Fruit fly (Drosophila melanogaster) whole organism, embryonic: ENCODE results near the gene CG7320.

Source experiments
- Abd-B ChIP-seq: fragments of 200-800 bp; sonication (Bioruptor generic); optimal IDR thresholded peaks from 2 replicates; lab custom pipeline; 2018; ENCODE audit warnings: missing biosample characterization, mild to moderate bottlenecking, missing genetic modification characterization, moderate library complexity
- B-H2 ChIP-seq: fragments of 200-800 bp; sonication (Bioruptor generic); optimal IDR thresholded peaks from 2 replicates; lab custom pipeline; 2018; ENCODE audit warnings: missing biosample characterization, mild to moderate bottlenecking, missing genetic modification characterization
- CG10209 ChIP-seq: fragments of 200-800 bp; sonication (Bioruptor generic); optimal IDR thresholded peaks from 3 replicates; lab custom pipeline; 2017; ENCODE audit warnings: missing biosample characterization, mild to moderate bottlenecking, missing genetic modification characterization, missing genetic modification reagents
- CG11695 ChIP-seq: fragments of 200-800 bp; sonication (Bioruptor generic); IDR thresholded peaks from 3 replicates; pipeline ENCODE4 v1.3.6; 2022; ENCODE audit warnings: missing biosample characterization, missing genetic modification characterization
- CG11696 ChIP-seq: fragments of 200-800 bp; sonication (Bioruptor generic); IDR thresholded peaks from 2 replicates; pipeline ENCODE4 v1.3.6; 2022; ENCODE audit warnings: missing biosample characterization, missing genetic modification characterization
- CG12219 ChIP-seq: fragments of 200-800 bp; sonication (Bioruptor generic); optimal IDR thresholded peaks from 3 replicates; lab custom pipeline; 2018; ENCODE audit warnings: missing biosample characterization, mild to moderate bottlenecking, missing genetic modification characterization
- CG12769 ChIP-seq: fragments of 200-800 bp; sonication (Bioruptor generic); optimal IDR thresholded peaks from 2 replicates; lab custom pipeline; 2019; ENCODE audit warnings: missing biosample characterization, mild to moderate bottlenecking, missing genetic modification characterization, moderate library complexity
- CG13624 ChIP-seq: fragments of 200-800 bp; sonication (Bioruptor generic); optimal IDR thresholded peaks from 2 replicates; lab custom pipeline; 2016; ENCODE audit warnings: missing biosample characterization, missing genetic modification characterization
- CG15601 ChIP-seq: fragments of 200-800 bp; sonication (Bioruptor generic); optimal IDR thresholded peaks from 3 replicates; lab custom pipeline; 2019; ENCODE audit warnings: missing biosample characterization, mild to moderate bottlenecking, missing genetic modification characterization, moderate library complexity
- CG1603 ChIP-seq: fragments of 200-800 bp; sonication (Bioruptor generic); optimal IDR thresholded peaks from 2 replicates; lab custom pipeline; 2019; ENCODE audit warnings: missing biosample characterization, mild to moderate bottlenecking, missing genetic modification characterization, moderate library complexity
- CG16815 ChIP-seq: fragments of 200-800 bp; sonication (Bioruptor generic); optimal IDR thresholded peaks from 3 replicates; lab custom pipeline; 2017; ENCODE audit warnings: missing biosample characterization, mild to moderate bottlenecking, missing genetic modification characterization
- CG1832 ChIP-seq: fragments of 200-800 bp; sonication (Bioruptor generic); optimal IDR thresholded peaks from 2 replicates; lab custom pipeline; 2017; ENCODE audit warnings: missing biosample characterization, mild to moderate bottlenecking, missing genetic modification characterization, inconsistent platforms
- CG2889 ChIP-seq: fragments of 200-800 bp; sonication (Bioruptor generic); IDR thresholded peaks from 3 replicates; pipeline ENCODE4 v1.3.6; 2022; ENCODE audit warnings: missing biosample characterization, missing genetic modification characterization
- CG31388 ChIP-seq: fragments of 200-800 bp; sonication (Bioruptor generic); optimal IDR thresholded peaks from 2 replicates; lab custom pipeline; 2016; ENCODE audit warnings: missing biosample characterization, missing genetic modification characterization
- CG32772 ChIP-seq: fragments of 200-800 bp; sonication (Bioruptor generic); IDR thresholded peaks from 2 replicates; pipeline ENCODE4 v1.3.6; 2022; ENCODE audit warnings: missing biosample characterization, missing genetic modification characterization
- CG34422 ChIP-seq: fragments of 200-800 bp; sonication (Bioruptor generic); IDR thresholded peaks from 3 replicates; pipeline ENCODE4 v1.3.6; 2022; ENCODE audit warnings: missing biosample characterization, missing genetic modification characterization
- CG4730 ChIP-seq: fragments of 200-800 bp; sonication (Bioruptor generic); IDR thresholded peaks from 2 replicates; pipeline ENCODE4 v1.3.6; 2022; ENCODE audit warnings: missing biosample characterization, missing genetic modification characterization
- CG5245 ChIP-seq: fragments of 200-800 bp; sonication (Bioruptor generic); optimal IDR thresholded peaks from 3 replicates; lab custom pipeline; 2016; ENCODE audit warnings: missing biosample characterization, missing genetic modification characterization
- CG6689 ChIP-seq: fragments of 200-800 bp; sonication (Bioruptor generic); IDR thresholded peaks from 2 replicates; pipeline ENCODE4 v1.3.6; 2022; ENCODE audit warnings: missing biosample characterization, missing genetic modification characterization
- CG6854 ChIP-seq: fragments of 200-800 bp; sonication (Bioruptor generic); optimal IDR thresholded peaks from 3 replicates; lab custom pipeline; 2017; ENCODE audit warnings: missing biosample characterization, mild to moderate bottlenecking, missing genetic modification characterization
- CG8281 ChIP-seq: fragments of 200-800 bp; sonication (Bioruptor generic); optimal IDR thresholded peaks from 2 replicates; lab custom pipeline; 2018; ENCODE audit warnings: missing biosample characterization, mild to moderate bottlenecking, missing genetic modification characterization, moderate library complexity
- CG8944 ChIP-seq: fragments of 200-800 bp; sonication (Bioruptor generic); optimal IDR thresholded peaks from 3 replicates; lab custom pipeline; 2016; ENCODE audit warnings: missing biosample characterization, missing genetic modification characterization
- CG9817 ChIP-seq: fragments of 200-800 bp; sonication (Bioruptor generic); optimal IDR thresholded peaks from 2 replicates; lab custom pipeline; 2018; ENCODE audit warnings: missing biosample characterization, mild to moderate bottlenecking, missing genetic modification characterization, moderate library complexity
- Doc2 ChIP-seq: fragments of 200-800 bp; sonication (Bioruptor generic); IDR thresholded peaks from 2 replicates; pipeline ENCODE4 v1.3.6; 2022; ENCODE audit warnings: missing biosample characterization, missing genetic modification characterization
- MESR4 ChIP-seq: fragments of 200-800 bp; sonication (Bioruptor generic); optimal IDR thresholded peaks from 2 replicates; lab custom pipeline; 2018; ENCODE audit warnings: missing biosample characterization, mild to moderate bottlenecking, missing genetic modification characterization, moderate library complexity
- MTF-1 ChIP-seq: fragments of 200-800 bp; sonication (Bioruptor generic); optimal IDR thresholded peaks from 2 replicates; lab custom pipeline; 2018; ENCODE audit warnings: missing biosample characterization, mild to moderate bottlenecking, missing genetic modification characterization, borderline replicate concordance
- Mad ChIP-seq: fragments of 200-800 bp; sonication (Bioruptor generic); optimal IDR thresholded peaks from 2 replicates; lab custom pipeline; 2016; ENCODE audit warnings: missing biosample characterization, missing genetic modification characterization
- Nf-YB ChIP-seq: fragments of 200-800 bp; sonication (Bioruptor generic); optimal IDR thresholded peaks from 3 replicates; lab custom pipeline; 2019; ENCODE audit warnings: missing biosample characterization, mild to moderate bottlenecking, missing genetic modification characterization, moderate library complexity
- PHDP ChIP-seq: fragments of 200-800 bp; sonication (Bioruptor generic); optimal IDR thresholded peaks from 3 replicates; lab custom pipeline; 2018; ENCODE audit warnings: missing biosample characterization, mild to moderate bottlenecking, missing genetic modification characterization, moderate library complexity
- Ptx1 ChIP-seq: fragments of 200-800 bp; sonication (Bioruptor generic); IDR thresholded peaks from 2 replicates; pipeline ENCODE4 v1.3.6; 2022; ENCODE audit warnings: missing biosample characterization, missing genetic modification characterization
- Six4 ChIP-seq: fragments of 200-800 bp; sonication (Bioruptor generic); optimal IDR thresholded peaks from 2 replicates; lab custom pipeline; 2016; ENCODE audit warnings: missing biosample characterization, missing genetic modification characterization
- Xbp1 ChIP-seq: fragments of 200-800 bp; sonication (Bioruptor generic); optimal IDR thresholded peaks from 3 replicates; lab custom pipeline; 2016; ENCODE audit warnings: missing biosample characterization, mild to moderate bottlenecking, missing genetic modification characterization
- Xrp1 ChIP-seq: fragments of 200-800 bp; sonication (Bioruptor generic); IDR thresholded peaks from 2 replicates; pipeline ENCODE4 v1.3.6; 2022; ENCODE audit warnings: missing biosample characterization, missing genetic modification characterization
- bigmax ChIP-seq: fragments of 200-800 bp; sonication (Bioruptor generic); optimal IDR thresholded peaks from 2 replicates; lab custom pipeline; 2018; ENCODE audit warnings: missing biosample characterization, mild to moderate bottlenecking, missing genetic modification characterization
- bowl ChIP-seq: fragments of 200-800 bp; sonication (Bioruptor generic); IDR thresholded peaks from 2 replicates; pipeline ENCODE4 v1.3.6; 2022; ENCODE audit warnings: missing biosample characterization, missing genetic modification characterization
- btn ChIP-seq: fragments of 200-800 bp; sonication (Bioruptor generic); optimal IDR thresholded peaks from 2 replicates; lab custom pipeline; 2016; ENCODE audit warnings: missing biosample characterization, missing genetic modification characterization
- cas ChIP-seq: fragments of 200-800 bp; sonication (Bioruptor generic); IDR thresholded peaks from 2 replicates; pipeline ENCODE4 v1.3.6; 2022; ENCODE audit warnings: missing biosample characterization, missing genetic modification characterization
- dmrt99B ChIP-seq: fragments of 200-800 bp; sonication (Bioruptor generic); optimal IDR thresholded peaks from 2 replicates; lab custom pipeline; 2018; ENCODE audit warnings: missing biosample characterization, mild to moderate bottlenecking, missing genetic modification characterization, moderate library complexity
- emc ChIP-seq: fragments of 200-800 bp; sonication (Bioruptor generic); optimal IDR thresholded peaks from 2 replicates; lab custom pipeline; 2016; ENCODE audit warnings: missing biosample characterization, missing genetic modification characterization
- ems ChIP-seq: fragments of 200-800 bp; sonication (Bioruptor generic); optimal IDR thresholded peaks from 3 replicates; lab custom pipeline; 2016; ENCODE audit warnings: missing biosample characterization, missing genetic modification characterization
- fd96Cb ChIP-seq: fragments of 200-800 bp; sonication (Bioruptor generic); optimal IDR thresholded peaks from 2 replicates; lab custom pipeline; 2018; ENCODE audit warnings: missing biosample characterization, mild to moderate bottlenecking, missing genetic modification characterization, moderate library complexity
- klu ChIP-seq: fragments of 200-800 bp; sonication (Bioruptor generic); IDR thresholded peaks from 2 replicates; pipeline ENCODE4 v1.3.6; 2022; ENCODE audit warnings: missing biosample characterization, missing genetic modification characterization
- kni ChIP-seq: fragments of 200-800 bp; sonication (Bioruptor generic); optimal IDR thresholded peaks from 3 replicates; lab custom pipeline; 2017; ENCODE audit warnings: mild to moderate bottlenecking, missing biosample characterization, missing genetic modification reagents, missing genetic modification characterization
- lilli ChIP-seq: fragments of 200-800 bp; sonication (Bioruptor generic); optimal IDR thresholded peaks from 3 replicates; lab custom pipeline; 2016; ENCODE audit warnings: missing biosample characterization, missing genetic modification characterization
- maf-S ChIP-seq: fragments of 200-800 bp; sonication (Bioruptor generic); optimal IDR thresholded peaks from 2 replicates; lab custom pipeline; 2016; ENCODE audit warnings: missing biosample characterization, missing genetic modification characterization
- repo ChIP-seq: fragments of 200-800 bp; sonication (Bioruptor generic); optimal IDR thresholded peaks from 2 replicates; lab custom pipeline; 2016; ENCODE audit warnings: missing biosample characterization, missing genetic modification characterization
- sd ChIP-seq: fragments of 200-800 bp; sonication (Bioruptor generic); optimal IDR thresholded peaks from 3 replicates; lab custom pipeline; 2018; ENCODE audit warnings: missing biosample characterization, mild to moderate bottlenecking, missing genetic modification characterization, moderate library complexity
- sima ChIP-seq: fragments of 200-800 bp; sonication (Bioruptor generic); optimal IDR thresholded peaks from 2 replicates; lab custom pipeline; 2016; ENCODE audit warnings: missing biosample characterization, missing genetic modification characterization
- slbo ChIP-seq: fragments of 200-800 bp; sonication (Bioruptor generic); IDR thresholded peaks from 2 replicates; pipeline ENCODE4 v1.3.6; 2022; ENCODE audit warnings: missing biosample characterization, missing genetic modification characterization
- sr ChIP-seq: fragments of 200-800 bp; sonication (Bioruptor generic); IDR thresholded peaks from 3 replicates; pipeline ENCODE4 v1.3.6; 2022; ENCODE audit warnings: missing biosample characterization, missing genetic modification characterization

Gene CG7320

dm6 chr3L:18192858-18193478 is 8.3 kb upstream of the CG7320 start (continued):
- TF ChIP-seq MTF-1 (GFP tag; lab: Kevin White, UChicago) (no peak), CG8944 (GFP tag; lab: Kevin White, UChicago) (no peak), Xrp1 (GFP tag; lab: Robert Waterston, UW) (peak; percentile 89), MESR4 (GFP tag; lab: Kevin White, UChicago) (no peak), CG32772 (GFP tag; lab: Robert Waterston, UW) (peak; percentile 56; the same call in 1 of the 2 replicates), CG1603 (tag; lab: Kevin White, UChicago) (no peak), sd (peak; percentile 42), CG5245 (GFP tag; lab: Kevin White, UChicago) (peak; percentile 13), CG2889 (GFP tag; lab: Robert Waterston, UW) (no peak), CG8281 (tag; lab: Kevin White, UChicago) (peak; percentile 47), CG15601 (peak; percentile 86), CG12219 (GFP tag; lab: Kevin White, UChicago) (peak; percentile 36), kni (GFP tag; lab: Kevin White, UChicago) (peak; percentile 50), cas (GFP tag; lab: Robert Waterston, UW) (no peak), CG1832 (GFP tag; lab: Kevin White, UChicago) (peak; percentile 3), Nf-YB (GFP tag; lab: Kevin White, UChicago) (peak; percentile 73), btn (no peak), Six4 (GFP tag; lab: Kevin White, UChicago) (peak; percentile 69), ems (GFP tag; lab: Kevin White, UChicago) (no peak), slbo (GFP tag; lab: Robert Waterston, UW) (peak; percentile 74), CG16815 (GFP tag; lab: Kevin White, UChicago) (peak; percentile 78), dmrt99B (tag; lab: Kevin White, UChicago) (peak; percentile 87), Xbp1 (GFP tag; lab: Kevin White, UChicago) (peak; percentile 60), maf-S (no peak), CG9817 (tag; lab: Kevin White, UChicago) (peak; percentile 60), CG12769 (no peak), emc (GFP tag; lab: Kevin White, UChicago) (no peak), CG13624 (no peak), sr (GFP tag; lab: Robert Waterston, UW) (no peak), repo (GFP tag; lab: Kevin White, UChicago) (no peak), CG11696 (0 out of 2 replicates have a peak, but pooled peaks have one; percentile 31), bigmax (GFP tag; lab: Kevin White, UChicago) (no peak), CG11695 (GFP tag; lab: Robert Waterston, UW) (peak; percentile 62; the same call in 2 of the 3 replicates), CG4730 (GFP tag; lab: Robert Waterston, UW) (peak; percentile 64), CG6854 (GFP tag; lab: Kevin White, UChicago) (no peak), PHDP (peak; percentile 79), klu (GFP tag; lab: Robert Waterston, UW) (peak; percentile 61; the same call in 1 of the 2 replicates), Ptx1 (peak; percentile 78), lilli (GFP tag; lab: Kevin White, UChicago) (peak; percentile 1), Abd-B (peak; percentile 84), Doc2 (GFP tag; lab: Robert Waterston, UW) (no peak), CG6689 (GFP tag; lab: Robert Waterston, UW) (peak; percentile 83), CG31388 (GFP tag; lab: Kevin White, UChicago) (peak; percentile 34), Mad (no peak), CG34422 (GFP tag; lab: Robert Waterston, UW) (peak; percentile 41; the same call in 1 of the 3 replicates), sima (GFP tag; lab: Kevin White, UChicago) (no peak), CG10209 (GFP tag; lab: Kevin White, UChicago) (peak; percentile 84), bowl (no peak), B-H2 (no peak), fd96Cb (tag; lab: Kevin White, UChicago) (peak; percentile 83)
